Worm (Caenorhabditis elegans) whole organism, midembryonic: ENCODE data around the gene gst-8.
A peak's percentile ranks its signal among the peaks of the same experiment; 100 is the strongest.
"Not testable (repeated sequence)": the region's sequence is repeated elsewhere in the genome, so short reads cannot be mapped to it uniquely, and the experiment has no call there.

Experiments
- T22C8.4 ChIP-seq: fragments of 200-800 bp; sonication (Bioruptor generic); IDR thresholded peaks from 2 replicates; pipeline ENCODE4 v1.3.6; 2022; ENCODE audit warnings: missing genetic modification characterization, missing compliant biosample characterization
- cog-1 ChIP-seq: sonication (generic microtip); optimal IDR thresholded peaks from 2 replicates; lab custom pipeline; 2016; ENCODE audit warnings: missing genetic modification characterization, missing compliant biosample characterization
- flt-1 ChIP-seq: fragments of 200-800 bp; sonication (Bioruptor generic); IDR thresholded peaks from 2 replicates; pipeline ENCODE4 v1.3.6; 2022; ENCODE audit warnings: missing genetic modification characterization, missing compliant biosample characterization
- klf-2 ChIP-seq: fragments of 200-800 bp; sonication (Bioruptor generic); conservative IDR thresholded peaks from 2 replicates; pipeline ENCODE4 v1.3.6; 2022; ENCODE audit warnings: missing genetic modification reagents, missing genetic modification characterization, missing compliant biosample characterization
- med-1 ChIP-seq: sonication (generic microtip); optimal IDR thresholded peaks from 2 replicates; lab custom pipeline; 2017; ENCODE audit warnings: missing genetic modification characterization, mild to moderate bottlenecking, missing compliant biosample characterization, antibody characterized with exemption, missing genetic modification reagents; ENCODE audit not compliant: insufficient read depth
- ref-1 ChIP-seq: fragments of 200-800 bp; sonication (Bioruptor generic); conservative IDR thresholded peaks from 2 replicates; pipeline ENCODE4 v1.3.6; 2022; ENCODE audit warnings: missing genetic modification reagents, missing genetic modification characterization, missing compliant biosample characterization
- tab-1 ChIP-seq: fragments of 200-800 bp; sonication (Bioruptor generic); IDR thresholded peaks from 2 replicates; pipeline ENCODE4 v1.3.6; 2022; ENCODE audit warnings: missing genetic modification characterization, missing compliant biosample characterization
- ztf-23 ChIP-seq: fragments of 200-800 bp; sonication (Bioruptor generic); IDR thresholded peaks from 2 replicates; pipeline ENCODE4 v1.3.6; 2022; ENCODE audit warnings: missing genetic modification reagents, missing genetic modification characterization, missing compliant biosample characterization
- ztf-29 ChIP-seq: fragments of 200-800 bp; sonication (Bioruptor generic); IDR thresholded peaks from 2 replicates; pipeline ENCODE4 v1.3.6; 2022; ENCODE audit warnings: missing genetic modification reagents, missing genetic modification characterization, missing compliant biosample characterization

Gene gst-8

DNA sequence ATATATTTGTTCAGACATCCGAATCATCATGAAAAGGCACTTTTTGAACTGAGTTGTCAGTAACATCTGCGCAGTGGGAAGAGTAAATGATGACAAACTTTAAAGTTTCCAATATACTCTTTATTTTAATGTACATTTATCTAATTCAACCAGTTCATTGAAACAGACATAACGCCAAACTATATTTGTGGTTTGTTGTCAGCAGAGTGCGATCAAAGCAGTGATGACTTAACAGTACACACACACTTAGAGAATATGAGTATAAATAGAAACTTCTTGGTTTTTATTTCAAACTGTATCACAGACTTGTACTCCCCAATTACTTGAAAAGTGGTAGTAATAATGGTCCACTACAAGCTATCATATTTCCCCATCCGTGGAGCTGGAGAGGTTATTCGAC is at the start of gene gst-8:
gst-8 (plus strand) TSS at position 301 of the 400 bp plus-strand sequence.
- no peak for TF ChIP-seq ztf-29 (GFP tag; lab: Robert Waterston, UW)
- TF ChIP-seq klf-2 (GFP tag; lab: Robert Waterston, UW): no peak
- no peak for TF ChIP-seq flt-1 (GFP tag; lab: Robert Waterston, UW)
- no peak for TF ChIP-seq tab-1
- no peak for TF ChIP-seq ref-1 (GFP tag; lab: Robert Waterston, UW)
- TF ChIP-seq cog-1 (tag; lab: Kevin White, UChicago): no peak
- TF ChIP-seq T22C8.4 (GFP tag; lab: Robert Waterston, UW): no peak
- TF ChIP-seq med-1 (GFP tag; lab: Kevin White, UChicago): no peak
- no peak for TF ChIP-seq ztf-23

DNA sequence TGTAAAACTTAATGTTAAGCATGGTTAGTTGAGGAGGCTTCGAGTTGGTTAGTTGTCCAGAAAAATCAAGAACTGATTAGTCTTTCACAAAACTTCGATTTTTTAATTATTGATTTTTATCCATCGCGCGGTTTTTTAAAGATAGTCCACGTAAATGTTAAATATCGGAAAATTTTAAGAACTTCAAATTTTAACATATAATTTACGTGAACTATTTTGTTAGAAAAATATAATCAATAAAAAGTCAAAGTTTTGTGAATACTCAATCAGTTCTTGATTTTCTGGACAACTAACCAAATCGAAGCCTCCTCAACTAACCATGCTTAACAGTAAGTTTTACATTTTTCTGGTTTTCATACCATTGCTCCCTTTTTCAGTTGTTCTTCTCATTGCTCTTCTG is 48.8 kb upstream of the gst-8 start, which contains the start of the genes C33F10.11 and C33F10.1:
C33F10.11 (minus strand) TSS at position 101 of the 400 bp plus-strand sequence.
C33F10.1 (plus strand) TSS at position 263 of the 400 bp plus-strand sequence.
- TF ChIP-seq ztf-29 (GFP tag; lab: Robert Waterston, UW) (no peak), ref-1 (GFP tag; lab: Robert Waterston, UW) (no peak), tab-1 (no peak), ztf-23 (no peak)

DNA sequence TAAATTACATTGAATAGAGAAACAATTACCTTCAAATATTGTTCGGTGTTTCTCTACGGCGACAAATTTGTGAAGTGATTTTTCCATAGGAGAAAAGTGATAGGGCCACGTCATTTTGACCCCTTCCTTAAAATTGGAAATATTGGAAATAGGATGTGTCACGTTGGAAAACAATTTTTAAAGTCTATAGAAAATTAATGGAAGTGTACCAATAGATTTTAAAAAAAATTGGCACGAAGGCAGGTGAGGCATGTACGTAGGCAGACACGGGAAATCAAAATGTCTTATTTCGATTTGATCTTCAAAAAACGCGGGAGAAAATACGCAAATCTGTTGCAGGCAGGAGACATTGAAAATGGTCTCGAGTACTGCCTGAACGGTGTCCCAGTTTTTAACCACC is 45.9 kb upstream of the gst-8 start, which contains the start of gene C33F10.12:
C33F10.12 (minus strand) TSS at position 101 of the 400 bp plus-strand sequence.
- TF ChIP-seq klf-2 (GFP tag; lab: Robert Waterston, UW) (no peak), flt-1 (GFP tag; lab: Robert Waterston, UW) (no peak), T22C8.4 (GFP tag; lab: Robert Waterston, UW) (no peak), cog-1 (tag; lab: Kevin White, UChicago) (no peak), ref-1 (GFP tag; lab: Robert Waterston, UW) (no peak), tab-1 (no peak), ztf-23 (no peak), ztf-29 (GFP tag; lab: Robert Waterston, UW) (no peak), med-1 (GFP tag; lab: Kevin White, UChicago) (no peak)

DNA sequence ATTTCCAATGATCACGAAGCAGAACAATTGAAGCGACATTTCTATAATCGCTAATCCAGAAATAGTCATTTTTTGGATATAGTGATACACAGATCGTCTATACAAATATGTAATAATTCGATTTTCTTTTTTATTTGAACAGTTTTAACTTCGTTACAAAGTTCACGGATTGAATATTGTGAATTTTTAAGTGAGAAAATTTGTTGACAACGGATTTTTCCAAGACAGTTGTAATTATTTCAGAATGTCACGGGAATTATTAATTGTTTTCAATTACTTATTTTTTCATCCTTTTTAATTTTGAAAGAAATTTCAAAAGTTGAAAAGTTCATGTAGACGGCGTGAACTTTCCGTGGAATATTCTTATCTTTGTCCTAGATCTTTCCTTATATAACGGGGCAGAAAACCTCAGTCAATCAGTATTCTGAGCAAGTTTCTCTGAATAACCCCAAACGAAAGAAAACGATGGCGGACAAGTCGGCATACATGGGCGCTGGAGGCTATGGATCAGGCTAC is 41.3 kb upstream of the gst-8 start, which contains the start of the genes T23B7.2 and nspd-4:
T23B7.2 (minus strand) TSS at position 101 of the 516 bp plus-strand sequence.
nspd-4 (plus strand) TSS at position 466 of the 516 bp plus-strand sequence.
- not testable (repeated sequence) for TF ChIP-seq ztf-23; med-1 (GFP tag; lab: Kevin White, UChicago); ref-1 (GFP tag; lab: Robert Waterston, UW)

DNA sequence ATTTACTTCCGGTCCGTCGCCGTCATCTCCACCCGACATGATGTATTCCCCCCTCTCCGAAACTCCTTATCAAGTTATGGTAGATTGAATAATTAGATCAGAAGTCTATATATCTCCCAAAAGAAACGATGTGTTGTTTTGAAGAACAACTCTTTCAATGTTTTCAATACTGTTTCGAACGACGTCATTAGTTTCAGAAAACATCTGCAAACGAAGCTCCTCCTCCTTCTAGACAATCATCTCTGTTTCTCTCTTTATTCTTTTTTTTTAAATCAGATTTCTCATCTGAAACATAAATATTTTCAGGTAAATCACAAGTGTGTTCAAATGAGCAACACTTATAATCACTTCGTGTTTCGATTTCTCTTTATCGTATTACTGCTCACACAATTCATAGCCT is 33.6 kb upstream of the gst-8 start, which contains the start of gene T23B7.3:
T23B7.3 (plus strand) TSS at position 301 of the 400 bp plus-strand sequence.
- TF ChIP-seq ztf-23 (no peak), klf-2 (GFP tag; lab: Robert Waterston, UW) (no peak), flt-1 (GFP tag; lab: Robert Waterston, UW) (no peak), cog-1 (tag; lab: Kevin White, UChicago) (no peak), tab-1 (no peak), med-1 (GFP tag; lab: Kevin White, UChicago) (no peak), T22C8.4 (GFP tag; lab: Robert Waterston, UW) (no peak), ref-1 (GFP tag; lab: Robert Waterston, UW) (no peak), ztf-29 (GFP tag; lab: Robert Waterston, UW) (no peak)

DNA sequence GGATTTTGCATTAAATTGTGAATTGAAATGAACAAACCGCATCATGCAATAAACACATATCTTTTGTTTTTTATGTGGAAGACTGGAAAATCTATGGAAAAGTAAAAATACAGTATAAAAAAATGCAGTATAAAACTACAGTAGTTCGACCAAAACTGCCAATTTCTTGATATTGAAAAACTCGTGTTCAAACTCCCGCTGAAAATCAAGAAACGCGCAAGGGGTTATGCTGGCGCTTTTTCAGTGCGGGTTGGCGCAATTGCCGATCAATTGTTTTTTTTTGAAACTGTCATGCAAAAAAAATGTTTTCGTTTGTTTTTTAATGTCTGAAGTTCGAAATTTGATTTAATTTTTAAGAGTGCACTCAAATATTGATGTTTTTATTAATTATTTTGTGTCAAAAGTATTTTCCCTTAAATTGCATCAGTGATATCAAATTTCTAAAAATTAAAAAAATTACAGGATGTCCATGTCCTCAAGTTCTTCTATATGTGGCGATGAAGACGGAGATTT is 31.9 kb upstream of the gst-8 start, which contains the start of gene dnj-9:
dnj-9 (plus strand) TSS at position 463 of the 513 bp plus-strand sequence.
- peak; percentile 54 for TF ChIP-seq cog-1 (tag; lab: Kevin White, UChicago)
- TF ChIP-seq ztf-29 (GFP tag; lab: Robert Waterston, UW): no peak
- peak; percentile 22; the same call in 1 of the 2 replicates for TF ChIP-seq tab-1
- peak; percentile 79 for TF ChIP-seq ztf-23
- no peak; the same call in 1 of the 2 replicates for TF ChIP-seq klf-2 (GFP tag; lab: Robert Waterston, UW)
- peak; percentile 59 for TF ChIP-seq med-1 (GFP tag; lab: Kevin White, UChicago)
- TF ChIP-seq T22C8.4 (GFP tag; lab: Robert Waterston, UW): peak; percentile 53; the same call in 1 of the 2 replicates
- no peak for TF ChIP-seq ref-1 (GFP tag; lab: Robert Waterston, UW)
- peak; percentile 65; the same call in 1 of the 2 replicates for TF ChIP-seq flt-1 (GFP tag; lab: Robert Waterston, UW)

DNA sequence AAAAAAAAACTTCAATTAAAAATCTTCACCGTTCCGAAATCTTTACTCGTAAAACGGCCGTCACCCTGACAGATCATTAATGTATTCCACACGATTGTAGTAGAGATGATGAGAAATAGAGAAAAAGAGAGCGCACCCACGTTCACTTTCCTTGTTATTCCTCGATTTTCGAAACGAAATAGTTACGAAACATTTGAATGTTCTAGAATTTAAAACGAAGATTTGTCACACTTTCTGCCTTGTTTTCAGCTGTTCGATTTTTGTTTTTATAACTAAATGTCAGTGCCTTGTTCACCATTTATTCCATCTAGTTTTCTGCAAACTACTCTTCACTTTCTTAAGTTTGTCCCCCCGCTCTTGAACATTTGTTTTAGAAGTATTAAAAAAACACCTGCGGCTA is 28.8 kb upstream of the gst-8 start:
- TF ChIP-seq tab-1 (no peak), T22C8.4 (GFP tag; lab: Robert Waterston, UW) (no peak), cog-1 (tag; lab: Kevin White, UChicago) (no peak), ztf-29 (GFP tag; lab: Robert Waterston, UW) (no peak), med-1 (GFP tag; lab: Kevin White, UChicago) (no peak), ref-1 (GFP tag; lab: Robert Waterston, UW) (no peak), ztf-23 (no peak), klf-2 (GFP tag; lab: Robert Waterston, UW) (no peak), flt-1 (GFP tag; lab: Robert Waterston, UW) (no peak)

DNA sequence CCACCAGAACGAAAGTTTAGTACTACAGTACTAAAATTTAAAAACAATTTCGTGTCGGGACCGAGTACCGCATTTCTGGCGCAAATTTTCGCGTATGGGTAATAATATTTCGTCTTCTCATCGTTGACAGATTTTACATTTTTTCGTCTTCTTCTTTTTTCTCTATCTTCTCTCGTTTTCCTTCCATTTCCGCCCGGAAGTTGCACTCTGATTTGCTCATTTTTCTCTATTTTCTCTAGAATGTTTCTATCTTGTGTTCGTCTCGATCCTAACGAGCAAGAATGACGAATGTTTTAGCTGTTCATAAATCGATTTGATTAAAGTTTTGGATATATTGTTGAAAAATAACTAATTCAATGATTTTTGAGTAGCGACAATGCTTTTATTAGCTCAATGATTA is 28.0 kb upstream of the gst-8 start:
- no peak for TF ChIP-seq T22C8.4 (GFP tag; lab: Robert Waterston, UW)
- TF ChIP-seq cog-1 (tag; lab: Kevin White, UChicago): no peak
- TF ChIP-seq ztf-29 (GFP tag; lab: Robert Waterston, UW): no peak
- no peak for TF ChIP-seq klf-2 (GFP tag; lab: Robert Waterston, UW)
- TF ChIP-seq tab-1: no peak
- no peak for TF ChIP-seq ref-1 (GFP tag; lab: Robert Waterston, UW)
- no peak for TF ChIP-seq flt-1 (GFP tag; lab: Robert Waterston, UW)
- TF ChIP-seq med-1 (GFP tag; lab: Kevin White, UChicago): no peak
- TF ChIP-seq ztf-23: no peak

DNA sequence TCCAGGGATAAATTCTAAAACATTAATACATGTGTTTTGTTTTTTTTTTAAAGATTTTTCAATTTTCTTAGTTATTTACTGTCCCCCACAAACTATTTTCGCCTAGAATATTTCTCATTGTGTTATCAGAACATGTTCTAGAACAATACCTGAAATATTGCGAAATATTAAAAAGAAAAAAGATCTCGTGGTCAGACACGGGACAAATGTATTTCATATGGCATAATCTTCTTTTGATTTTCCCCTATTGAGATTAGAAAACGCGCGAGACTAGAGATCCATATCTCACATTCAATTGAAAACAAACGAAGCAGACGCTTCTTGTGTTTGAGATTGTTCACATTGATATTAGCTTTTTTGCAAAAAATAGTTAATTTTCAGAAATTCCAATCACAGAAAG is 27.4 kb upstream of the gst-8 start:
- no peak for TF ChIP-seq klf-2 (GFP tag; lab: Robert Waterston, UW)
